Fruit fly (Drosophila melanogaster) Kc167 (cell line): Measurements from ENCODE around the gene CG6051.

Experiments used
- Myc ChIP-seq: fragments of >200 bp; optimal IDR thresholded peaks from 2 replicates; lab custom pipeline; 2017; ENCODE audit warnings: missing external identifiers
- psq ChIP-seq: fragments of >200 bp; optimal IDR thresholded peaks from 2 replicates; lab custom pipeline; 2017; ENCODE audit warnings: missing external identifiers

dm6 chr3R:27092263-27092662 is 58.6 kb downstream of the CG6051 start:
- TF ChIP-seq Myc (no peak), psq (lab: Kevin White, UChicago) (no peak)
